Worm (Caenorhabditis elegans): Measurements from ENCODE around the gene F26D2.10.

Gene F26D2.10

DNA sequence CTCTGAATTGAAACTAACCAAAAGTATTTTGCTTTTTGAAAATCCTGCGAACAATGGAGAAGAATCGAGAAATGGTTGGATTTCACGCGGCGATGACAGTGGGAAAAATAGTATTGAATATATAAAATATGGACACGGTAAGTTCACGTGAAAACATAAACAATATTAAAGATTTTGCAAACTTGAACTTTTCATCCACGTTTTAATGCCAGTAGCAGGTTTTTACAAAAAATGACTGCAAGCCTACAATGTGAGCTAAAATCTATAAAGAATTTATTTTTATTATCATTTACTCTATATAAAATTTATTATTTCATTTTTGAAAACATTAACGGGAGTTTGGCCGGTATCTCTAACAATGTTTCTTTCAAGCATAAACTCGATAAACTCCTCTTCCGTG is at the start of gene F26D2.10:
Gene F26D2.10, minus strand, starts transcription at position 101 of the 400 bp plus-strand sequence.
- TF ChIP-seq unc-120 (tag; optimal IDR thresholded peaks at IDR 0.05; ENCODE audit: poor library complexity, severe bottlenecking) = no peak
- no peak for TF ChIP-seq mep-1 (tag; optimal IDR thresholded peaks at IDR 0.05)
- TF ChIP-seq tbx-8 (GFP tag; optimal IDR thresholded peaks at IDR 0.05) = no peak
- no peak for TF ChIP-seq sem-2 (GFP tag; optimal IDR thresholded peaks at IDR 0.05)

- TF ChIP-seq mls-2 (tag; optimal IDR thresholded peaks at IDR 0.05) (no peak), pha-4 (tag; optimal IDR thresholded peaks at IDR 0.05) (no peak), ham-2 (GFP tag; optimal IDR thresholded peaks at IDR 0.05) (no peak), unc-120 (tag; optimal IDR thresholded peaks at IDR 0.05; ENCODE audit: poor library complexity, severe bottlenecking) (no peak), ceh-43 (GFP tag; optimal IDR thresholded peaks at IDR 0.05) (no peak), sem-2 (GFP tag; optimal IDR thresholded peaks at IDR 0.05) (no peak), nhr-12 (tag; optimal IDR thresholded peaks at IDR 0.05) (no peak)
These were observed 42.7 kb upstream of the F26D2.10 start, which contains the start of gene srw-35 for ce11 chrV:16471995-16472563. TSS of gene srw-35 (plus strand) at chrV:16472513.

- no peak for TF ChIP-seq unc-120 (tag; optimal IDR thresholded peaks at IDR 0.05; ENCODE audit: poor library complexity, severe bottlenecking)
These were observed 41.5 kb upstream of the F26D2.10 start, which contains the start of gene srh-138 for ce11 chrV:16470916-16471315. TSS of gene srh-138 (minus strand) at chrV:16471016.

ce11 chrV:16467840-16468239 is 38.4 kb upstream of the F26D2.10 start, which contains the start of gene sru-44:
TSS of gene sru-44 (minus strand) at chrV:16467940.
- no peak for TF ChIP-seq M03D4.4 (tag; optimal IDR thresholded peaks at IDR 0.05)
- no peak for TF ChIP-seq elt-3 (tag; optimal IDR thresholded peaks at IDR 0.05)
- no peak for TF ChIP-seq blmp-1 (tag; optimal IDR thresholded peaks at IDR 0.05)
- TF ChIP-seq mls-2 (tag; optimal IDR thresholded peaks at IDR 0.05) = no peak

ce11 chrV:16460866-16461265 is 31.5 kb upstream of the F26D2.10 start, which contains the start of gene srh-142:
TSS of gene srh-142 (minus strand) at chrV:16460966.
- TF ChIP-seq nhr-12 (tag; optimal IDR thresholded peaks at IDR 0.05) (no peak), nhr-2 (tag; optimal IDR thresholded peaks at IDR 0.05) (no peak), nhr-28 (tag; optimal IDR thresholded peaks at IDR 0.05) (no peak)

DNA sequence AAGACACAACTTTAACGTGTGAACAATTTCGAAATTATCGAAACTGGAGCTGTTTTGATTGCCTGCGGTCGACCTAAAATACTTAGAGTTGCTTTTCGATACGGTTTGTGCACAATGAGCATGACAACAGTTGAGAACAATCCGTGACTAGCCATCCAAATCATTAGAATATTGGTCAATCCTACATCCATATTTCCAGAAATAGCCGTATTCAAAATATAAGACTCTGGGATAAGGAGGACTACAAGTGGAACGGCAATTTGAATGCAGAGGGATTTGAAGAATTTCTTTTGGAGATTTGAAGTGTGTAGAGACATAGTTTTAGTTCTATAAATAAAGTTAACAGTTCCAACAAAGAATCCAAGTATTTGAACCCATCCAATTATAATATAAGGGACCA is 30.0 kb upstream of the F26D2.10 start:
- TF ChIP-seq ham-2 (GFP tag; optimal IDR thresholded peaks at IDR 0.05) (no peak), ceh-83 (GFP tag; optimal IDR thresholded peaks at IDR 0.05) (no peak), elt-1 (tag; optimal IDR thresholded peaks at IDR 0.05; ENCODE audit: borderline replicate concordance, insufficient read depth) (no peak), snpc-4 (tag; optimal IDR thresholded peaks at IDR 0.05) (no peak), zip-8 (tag; optimal IDR thresholded peaks at IDR 0.05) (no peak)

ce11 chrV:16458714-16459113 is 29.3 kb upstream of the F26D2.10 start, which contains the start of gene str-15:
TSS of gene str-15 (minus strand) at chrV:16458814.
- TF ChIP-seq ces-1 (GFP tag; optimal IDR thresholded peaks at IDR 0.05) (no peak), cnd-1 (tag; optimal IDR thresholded peaks at IDR 0.05) (no peak), nhr-28 (tag; optimal IDR thresholded peaks at IDR 0.05) (no peak), ham-2 (GFP tag; optimal IDR thresholded peaks at IDR 0.05) (no peak), bed-3 (GFP tag; optimal IDR thresholded peaks at IDR 0.05) (no peak), nhr-2 (tag; optimal IDR thresholded peaks at IDR 0.05) (no peak)

ce11 chrV:16455065-16455464 is 25.7 kb upstream of the F26D2.10 start, which contains the start of gene str-14:
TSS of gene str-14 (minus strand) at chrV:16455165.
- TF ChIP-seq hlh-1 (tag; optimal IDR thresholded peaks at IDR 0.05) (no peak), ztf-11 (tag; optimal IDR thresholded peaks at IDR 0.05) (no peak)

- no peak for TF ChIP-seq ceh-39 (tag; optimal IDR thresholded peaks at IDR 0.05)
- no peak for TF ChIP-seq mls-2 (tag; optimal IDR thresholded peaks at IDR 0.05)
These were observed 18.3 kb upstream of the F26D2.10 start, which contains the start of gene T08G3.13 for ce11 chrV:16447735-16448134. TSS of gene T08G3.13 (plus strand) at chrV:16448035.
